Worm (Caenorhabditis elegans) whole organism, mixed stage, embryonic: Measurements from ENCODE around the gene rabx-5.
A peak's percentile ranks its signal among the peaks of the same experiment; 100 is the strongest.

Experiments used
- M03D4.4 ChIP-seq: sonication (generic microtip); optimal IDR thresholded peaks from 2 replicates; lab custom pipeline; 2017; ENCODE audit warnings: mild to moderate bottlenecking, missing genetic modification characterization, missing compliant biosample characterization
- bed-3 ChIP-seq: fragments of 200-800 bp; sonication (Bioruptor generic); optimal IDR thresholded peaks from 3 replicates; lab custom pipeline; 2018; ENCODE audit warnings: mild to moderate bottlenecking, missing genetic modification characterization, moderate library complexity, missing compliant biosample characterization
- blmp-1 ChIP-seq: fragments of 150-350 bp; optimal IDR thresholded peaks from 2 replicates; lab custom pipeline; 2014; ENCODE audit warnings: missing biosample characterization, missing genetic modification characterization
- ceh-39 ChIP-seq: fragments of 150-350 bp; optimal IDR thresholded peaks from 2 replicates; lab custom pipeline; 2014; ENCODE audit warnings: missing biosample characterization, missing genetic modification characterization
- ceh-43 ChIP-seq: fragments of 200-800 bp; sonication (Bioruptor generic); optimal IDR thresholded peaks from 2 replicates; lab custom pipeline; 2018; ENCODE audit warnings: mild to moderate bottlenecking, missing genetic modification characterization, moderate library complexity, missing compliant biosample characterization
- ceh-83 ChIP-seq: fragments of 200-800 bp; sonication (Bioruptor generic); optimal IDR thresholded peaks from 2 replicates; lab custom pipeline; 2018; ENCODE audit warnings: mild to moderate bottlenecking, missing genetic modification characterization, missing compliant biosample characterization
- cnd-1 ChIP-seq: fragments of 200-800 bp; sonication (Bioruptor generic); optimal IDR thresholded peaks from 2 replicates; lab custom pipeline; 2018; ENCODE audit warnings: mild to moderate bottlenecking, missing genetic modification characterization, missing compliant biosample characterization
- drap-1 ChIP-seq: fragments of 200-800 bp; sonication (Bioruptor generic); optimal IDR thresholded peaks from 3 replicates; lab custom pipeline; 2018; ENCODE audit warnings: mild to moderate bottlenecking, missing genetic modification characterization, missing compliant biosample characterization
- elt-1 ChIP-seq: sonication (generic microtip); optimal IDR thresholded peaks from 2 replicates; lab custom pipeline; 2017; ENCODE audit warnings: missing genetic modification characterization, mild to moderate bottlenecking, missing compliant biosample characterization, antibody characterized with exemption, moderate library complexity, borderline replicate concordance; ENCODE audit not compliant: insufficient read depth
- elt-3 ChIP-seq: fragments of 150-350 bp; optimal IDR thresholded peaks from 2 replicates; lab custom pipeline; 2014; ENCODE audit warnings: missing biosample characterization, missing genetic modification characterization
- flh-1 ChIP-seq: fragments of 200-800 bp; sonication (Bioruptor generic); optimal IDR thresholded peaks from 2 replicates; lab custom pipeline; 2018; ENCODE audit warnings: mild to moderate bottlenecking, missing genetic modification characterization, moderate library complexity, missing compliant biosample characterization
- ham-2 ChIP-seq: fragments of 200-800 bp; sonication (Bioruptor generic); optimal IDR thresholded peaks from 2 replicates; lab custom pipeline; 2018; ENCODE audit warnings: mild to moderate bottlenecking, missing genetic modification characterization, missing compliant biosample characterization
- hlh-1 ChIP-seq: fragments of 150-350 bp; optimal IDR thresholded peaks from 2 replicates; lab custom pipeline; 2014; ENCODE audit warnings: missing biosample characterization, missing genetic modification reagents, missing genetic modification characterization
- lin-32 ChIP-seq: fragments of 200-800 bp; sonication (Bioruptor generic); optimal IDR thresholded peaks from 2 replicates; lab custom pipeline; 2018; ENCODE audit warnings: mild to moderate bottlenecking, missing genetic modification characterization, missing compliant biosample characterization
- lsy-2 ChIP-seq: fragments of 150-350 bp; optimal IDR thresholded peaks from 2 replicates; lab custom pipeline; 2014; ENCODE audit warnings: missing biosample characterization, missing genetic modification characterization
- mls-2 ChIP-seq: sonication (generic microtip); optimal IDR thresholded peaks from 2 replicates; lab custom pipeline; 2016; ENCODE audit warnings: mild to moderate bottlenecking, missing genetic modification characterization, moderate library complexity, missing compliant biosample characterization
- nhr-12 ChIP-seq: fragments of 150-350 bp; optimal IDR thresholded peaks from 2 replicates; lab custom pipeline; 2014; ENCODE audit warnings: missing biosample characterization, missing genetic modification characterization
- nhr-2 ChIP-seq: fragments of 150-350 bp; optimal IDR thresholded peaks from 2 replicates; lab custom pipeline; 2014; ENCODE audit warnings: missing biosample characterization, missing genetic modification characterization
- nhr-28 ChIP-seq: fragments of 150-350 bp; optimal IDR thresholded peaks from 2 replicates; lab custom pipeline; 2014; ENCODE audit warnings: missing biosample characterization, missing genetic modification characterization
- nhr-76 ChIP-seq: sonication (generic microtip); optimal IDR thresholded peaks from 2 replicates; lab custom pipeline; 2017; ENCODE audit warnings: missing biosample characterization, missing genetic modification characterization
- pha-4 ChIP-seq: fragments of 150-350 bp; optimal IDR thresholded peaks from 2 replicates; lab custom pipeline; 2018; ENCODE audit warnings: missing biosample characterization, missing genetic modification reagents, missing genetic modification characterization
- sem-2 ChIP-seq: fragments of 200-800 bp; sonication (Bioruptor generic); optimal IDR thresholded peaks from 2 replicates; lab custom pipeline; 2018; ENCODE audit warnings: mild to moderate bottlenecking, missing genetic modification characterization, missing compliant biosample characterization
- snpc-4 ChIP-seq: fragments of 150-350 bp; optimal IDR thresholded peaks from 2 replicates; lab custom pipeline; 2014; ENCODE audit warnings: missing biosample characterization, missing genetic modification characterization
- tbx-8 ChIP-seq: fragments of 200-800 bp; sonication (Bioruptor generic); optimal IDR thresholded peaks from 2 replicates; lab custom pipeline; 2018; ENCODE audit warnings: mild to moderate bottlenecking, missing genetic modification characterization, moderate library complexity, missing compliant biosample characterization
- unc-120 ChIP-seq: sonication (generic microtip); optimal IDR thresholded peaks from 2 replicates; lab custom pipeline; 2017; ENCODE audit warnings: missing genetic modification characterization, missing compliant biosample characterization; ENCODE audit not compliant: poor library complexity, severe bottlenecking
- unc-62 ChIP-seq: fragments of 150-350 bp; optimal IDR thresholded peaks from 2 replicates; lab custom pipeline; 2014; ENCODE audit warnings: missing biosample characterization, missing genetic modification reagents, missing genetic modification characterization
- zip-8 ChIP-seq: fragments of 150-350 bp; optimal IDR thresholded peaks from 2 replicates; lab custom pipeline; 2014; ENCODE audit warnings: missing biosample characterization, missing genetic modification characterization
- ztf-11 ChIP-seq: fragments of 150-350 bp; optimal IDR thresholded peaks from 2 replicates; lab custom pipeline; 2014; ENCODE audit warnings: missing biosample characterization, missing genetic modification characterization

Gene rabx-5

ce11 chrIII:10634034-10634433, 28.9 kb downstream of the rabx-5 start (continued):
- TF ChIP-seq unc-62 (GFP tag; lab: Kevin White, UChicago): peak; percentile 16
- no peak for TF ChIP-seq sem-2 (GFP tag; lab: Kevin White, UChicago)
- TF ChIP-seq nhr-76 (tag; lab: Kevin White, UChicago): no peak

ce11 chrIII:10634576-10634975, 29.4 kb downstream of the rabx-5 start:
- TF ChIP-seq M03D4.4 (no peak), cnd-1 (tag; lab: Kevin White, UChicago) (no peak), elt-3 (tag; lab: Kevin White, UChicago) (no peak), snpc-4 (tag; lab: Kevin White, UChicago) (no peak), blmp-1 (tag; lab: Kevin White, UChicago) (no peak), elt-1 (tag; lab: Kevin White, UChicago) (no peak), unc-120 (no peak), ztf-11 (no peak), hlh-1 (tag; lab: Kevin White, UChicago) (no peak)

ce11 chrIII:10636493-10637031, 31.4 kb downstream of the rabx-5 start:
- TF ChIP-seq hlh-1 (tag; lab: Kevin White, UChicago): no peak
- no peak for TF ChIP-seq ham-2
- TF ChIP-seq sem-2 (GFP tag; lab: Kevin White, UChicago): no peak
- TF ChIP-seq unc-120: no peak
- TF ChIP-seq nhr-28 (tag; lab: Kevin White, UChicago): no peak
- no peak for TF ChIP-seq unc-62 (GFP tag; lab: Kevin White, UChicago)
- no peak for TF ChIP-seq elt-1 (tag; lab: Kevin White, UChicago)
- no peak for TF ChIP-seq pha-4 (tag; lab: Kevin White, UChicago)
- TF ChIP-seq ceh-83 (GFP tag; lab: Kevin White, UChicago): no peak
- no peak for TF ChIP-seq cnd-1 (tag; lab: Kevin White, UChicago)
- TF ChIP-seq ceh-39: no peak
- TF ChIP-seq snpc-4 (tag; lab: Kevin White, UChicago): no peak
- no peak for TF ChIP-seq nhr-12 (tag; lab: Kevin White, UChicago)
- TF ChIP-seq zip-8 (tag; lab: Kevin White, UChicago): no peak
- no peak for TF ChIP-seq M03D4.4
- TF ChIP-seq lsy-2: no peak
- TF ChIP-seq ceh-43: no peak
- TF ChIP-seq lin-32 (GFP tag; lab: Kevin White, UChicago): no peak
- TF ChIP-seq nhr-2 (tag; lab: Kevin White, UChicago): no peak
- no peak for TF ChIP-seq mls-2 (tag; lab: Kevin White, UChicago)
- TF ChIP-seq, all 35 proteins: peak for 0

ce11 chrIII:10637933-10638332, 32.8 kb downstream of the rabx-5 start:
- TF ChIP-seq ceh-43: no peak
- no peak for TF ChIP-seq hlh-1 (tag; lab: Kevin White, UChicago)
- no peak for TF ChIP-seq nhr-28 (tag; lab: Kevin White, UChicago)
- no peak for TF ChIP-seq snpc-4 (tag; lab: Kevin White, UChicago)
- TF ChIP-seq nhr-2 (tag; lab: Kevin White, UChicago): no peak
- TF ChIP-seq ceh-83 (GFP tag; lab: Kevin White, UChicago): no peak
- TF ChIP-seq M03D4.4: no peak
- TF ChIP-seq bed-3 (GFP tag; lab: Kevin White, UChicago): no peak

- TF ChIP-seq ham-2: no peak
- no peak for TF ChIP-seq ceh-83 (GFP tag; lab: Kevin White, UChicago)
- TF ChIP-seq nhr-76 (tag; lab: Kevin White, UChicago): no peak
- TF ChIP-seq flh-1 (GFP tag; lab: Kevin White, UChicago): no peak
- no peak for TF ChIP-seq cnd-1 (tag; lab: Kevin White, UChicago)
- no peak for TF ChIP-seq nhr-28 (tag; lab: Kevin White, UChicago)
- no peak for TF ChIP-seq M03D4.4
- no peak for TF ChIP-seq unc-62 (GFP tag; lab: Kevin White, UChicago)
- no peak for TF ChIP-seq tbx-8 (GFP tag; lab: Kevin White, UChicago)
- TF ChIP-seq elt-1 (tag; lab: Kevin White, UChicago): no peak
- TF ChIP-seq bed-3 (GFP tag; lab: Kevin White, UChicago): no peak
- TF ChIP-seq drap-1 (GFP tag; lab: Kevin White, UChicago): no peak
- TF ChIP-seq zip-8 (tag; lab: Kevin White, UChicago): no peak
- TF ChIP-seq nhr-12 (tag; lab: Kevin White, UChicago): no peak
- TF ChIP-seq ceh-39: no peak
- no peak for TF ChIP-seq sem-2 (GFP tag; lab: Kevin White, UChicago)
- TF ChIP-seq hlh-1 (tag; lab: Kevin White, UChicago): no peak
Observed at ce11 chrIII:10638339-10639021, 33.3 kb downstream of the rabx-5 start, which contains the start of gene Y39A1A.27. TSS of gene Y39A1A.27 (plus strand) at chrIII:10638971.
